Fruit fly (Drosophila melanogaster): ENCODE data around the gene Cyp311a1.
A peak's percentile ranks its signal among the peaks of the same experiment; 100 is the strongest.

Cyp311a1 gene

dm6 chrX:12014131-12014530 lies 17.1 kb downstream of the Cyp311a1 start:
- TF ChIP-seq CG12768 (GFP tag; optimal IDR thresholded peaks at IDR 0.05) (no peak), kay (GFP tag; ENCODE audit: borderline replicate concordance) (peak; percentile 95)

DNA sequence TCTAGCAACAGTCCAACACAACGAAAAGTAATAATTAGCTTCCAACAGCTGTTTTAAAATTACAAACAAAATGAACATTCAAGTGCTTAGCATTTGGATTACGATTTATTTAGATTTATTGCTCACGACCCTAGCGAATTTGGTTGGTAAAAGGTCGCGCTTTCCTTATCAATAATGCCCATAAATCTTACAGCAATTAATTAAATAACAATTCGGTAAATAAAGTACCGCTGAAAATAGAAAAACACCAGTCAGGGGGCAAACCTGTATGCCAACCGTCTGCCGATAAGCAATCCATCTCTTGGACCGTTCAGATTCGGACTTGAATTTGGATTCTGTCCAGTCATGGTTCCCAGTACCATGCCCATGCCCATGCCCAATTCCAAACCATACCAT lies 18.2 kb downstream of the Cyp311a1 start:
- TF ChIP-seq toe (GFP tag; optimal IDR thresholded peaks at IDR 0.05) (no peak), Clk (GFP tag; optimal IDR thresholded peaks at IDR 0.05) (no peak), Hr96 (GFP tag; optimal IDR thresholded peaks at IDR 0.05) (no peak), CG7101 (tag; optimal IDR thresholded peaks at IDR 0.05) (no peak), CG11617 (GFP tag; optimal IDR thresholded peaks at IDR 0.05) (no peak), CG12768 (GFP tag; optimal IDR thresholded peaks at IDR 0.05) (no peak), CG1620 (GFP tag; optimal IDR thresholded peaks at IDR 0.05) (no peak), CG14711 (tag; optimal IDR thresholded peaks at IDR 0.05) (no peak), bab1 (GFP tag; optimal IDR thresholded peaks at IDR 0.05) (no peak), CG5204 (GFP tag; optimal IDR thresholded peaks at IDR 0.05) (no peak), CG7045 (GFP tag; optimal IDR thresholded peaks at IDR 0.05) (no peak), tj (GFP tag; optimal IDR thresholded peaks at IDR 0.05) (no peak), kay (GFP tag; ENCODE audit: borderline replicate concordance) (no peak), cnc (optimal IDR thresholded peaks at IDR 0.05) (no peak), Mnt (GFP tag; optimal IDR thresholded peaks at IDR 0.05) (no peak), pad (GFP tag; optimal IDR thresholded peaks at IDR 0.05) (no peak)

dm6 chrX:12012149-12013097 lies 18.8 kb downstream of the Cyp311a1 start, which contains the start of the genes CG1492 and regucalcin:
TSS of gene CG1492 (minus strand) at chrX:12012211.
TSS of gene regucalcin (plus strand) at chrX:12012377.
- TF ChIP-seq bab1 (GFP tag; optimal IDR thresholded peaks at IDR 0.05) (peak; percentile 16), pad (GFP tag; optimal IDR thresholded peaks at IDR 0.05) (peak; percentile 40), cic (GFP tag; optimal IDR thresholded peaks at IDR 0.05) (no peak), tj (GFP tag; optimal IDR thresholded peaks at IDR 0.05) (peak; percentile 48), kay (GFP tag; ENCODE audit: borderline replicate concordance) (peak; percentile 65), CG7101 (tag; optimal IDR thresholded peaks at IDR 0.05) (no peak), CG12768 (GFP tag; optimal IDR thresholded peaks at IDR 0.05) (no peak), Mnt (GFP tag; optimal IDR thresholded peaks at IDR 0.05) (no peak), Crg-1 (GFP tag; optimal IDR thresholded peaks at IDR 0.05) (peak; percentile 12), CG33017 (tag; optimal IDR thresholded peaks at IDR 0.05) (no peak), CG7045 (GFP tag; optimal IDR thresholded peaks at IDR 0.05) (no peak), ovo (GFP tag; optimal IDR thresholded peaks at IDR 0.05) (peak; percentile 81), Hr96 (GFP tag; optimal IDR thresholded peaks at IDR 0.05) (no peak), Clk (GFP tag; optimal IDR thresholded peaks at IDR 0.05) (no peak), CG5204 (GFP tag; optimal IDR thresholded peaks at IDR 0.05) (no peak), cnc (optimal IDR thresholded peaks at IDR 0.05) (no peak), toe (GFP tag; optimal IDR thresholded peaks at IDR 0.05) (no peak), CG11617 (GFP tag; optimal IDR thresholded peaks at IDR 0.05) (no peak), CG14711 (tag; optimal IDR thresholded peaks at IDR 0.05) (no peak), CG1620 (GFP tag; optimal IDR thresholded peaks at IDR 0.05) (no peak)

DNA sequence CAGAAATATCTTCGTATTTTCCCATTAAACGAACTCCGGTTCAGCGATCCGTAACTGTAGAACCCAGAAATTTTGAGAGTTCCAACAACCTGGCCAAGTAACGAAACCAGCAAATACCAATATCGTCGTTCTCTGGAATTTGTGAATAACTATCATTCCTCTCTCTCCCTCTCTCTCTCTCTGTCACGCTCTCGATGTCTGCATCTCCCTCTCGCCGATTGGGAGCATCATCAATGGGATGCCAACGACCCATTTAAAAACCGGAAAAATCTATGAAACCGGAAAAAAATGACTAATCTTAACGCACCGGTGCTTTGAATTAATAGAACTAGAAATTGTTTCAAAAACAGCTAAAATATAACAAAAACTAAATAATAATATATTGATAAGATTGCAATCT lies 23.7 kb downstream of the Cyp311a1 start:
- TF ChIP-seq cic (GFP tag; optimal IDR thresholded peaks at IDR 0.05) (no peak), Hr96 (GFP tag; optimal IDR thresholded peaks at IDR 0.05) (no peak), CG5204 (GFP tag; optimal IDR thresholded peaks at IDR 0.05) (no peak), CG12768 (GFP tag; optimal IDR thresholded peaks at IDR 0.05) (no peak), Clk (GFP tag; optimal IDR thresholded peaks at IDR 0.05) (no peak), CG7101 (tag; optimal IDR thresholded peaks at IDR 0.05) (no peak), Crg-1 (GFP tag; optimal IDR thresholded peaks at IDR 0.05) (no peak), CG14711 (tag; optimal IDR thresholded peaks at IDR 0.05) (no peak), ovo (GFP tag; optimal IDR thresholded peaks at IDR 0.05) (no peak), CG7045 (GFP tag; optimal IDR thresholded peaks at IDR 0.05) (no peak), CG11617 (GFP tag; optimal IDR thresholded peaks at IDR 0.05) (no peak), tj (GFP tag; optimal IDR thresholded peaks at IDR 0.05) (no peak), Mnt (GFP tag; optimal IDR thresholded peaks at IDR 0.05) (no peak), CG33017 (tag; optimal IDR thresholded peaks at IDR 0.05) (no peak), cnc (optimal IDR thresholded peaks at IDR 0.05) (no peak), toe (GFP tag; optimal IDR thresholded peaks at IDR 0.05) (no peak), pad (GFP tag; optimal IDR thresholded peaks at IDR 0.05) (no peak)

dm6 chrX:12006678-12007441 lies 24.4 kb downstream of the Cyp311a1 start, which contains the start of gene CG1806:
TSS of gene CG1806 (plus strand) at chrX:12007176.
- no peak for TF ChIP-seq CG1620 (GFP tag; optimal IDR thresholded peaks at IDR 0.05)
- no peak for TF ChIP-seq kay (GFP tag; ENCODE audit: borderline replicate concordance)
- TF ChIP-seq Hr96 (GFP tag; optimal IDR thresholded peaks at IDR 0.05) = peak; percentile 25
- no peak for TF ChIP-seq CG7045 (GFP tag; optimal IDR thresholded peaks at IDR 0.05)
- TF ChIP-seq tj (GFP tag; optimal IDR thresholded peaks at IDR 0.05) = peak; percentile 24
- TF ChIP-seq CG11617 (GFP tag; optimal IDR thresholded peaks at IDR 0.05) = no peak
- no peak for TF ChIP-seq cnc (optimal IDR thresholded peaks at IDR 0.05)
- no peak for TF ChIP-seq cic (GFP tag; optimal IDR thresholded peaks at IDR 0.05)
- no peak for TF ChIP-seq Crg-1 (GFP tag; optimal IDR thresholded peaks at IDR 0.05)
- TF ChIP-seq CG14711 (tag; optimal IDR thresholded peaks at IDR 0.05) = no peak
- peak; percentile 88 for TF ChIP-seq pad (GFP tag; optimal IDR thresholded peaks at IDR 0.05)
- peak; percentile 13 for TF ChIP-seq CG33017 (tag; optimal IDR thresholded peaks at IDR 0.05)
- no peak for TF ChIP-seq ovo (GFP tag; optimal IDR thresholded peaks at IDR 0.05)
- no peak for TF ChIP-seq CG5204 (GFP tag; optimal IDR thresholded peaks at IDR 0.05)
- TF ChIP-seq CG12768 (GFP tag; optimal IDR thresholded peaks at IDR 0.05) = no peak
- peak; percentile 65 for TF ChIP-seq bab1 (GFP tag; optimal IDR thresholded peaks at IDR 0.05)
- no peak for TF ChIP-seq Clk (GFP tag; optimal IDR thresholded peaks at IDR 0.05)
- no peak for TF ChIP-seq CG7101 (tag; optimal IDR thresholded peaks at IDR 0.05)
- TF ChIP-seq toe (GFP tag; optimal IDR thresholded peaks at IDR 0.05) = no peak
- peak; percentile 31 for TF ChIP-seq Mnt (GFP tag; optimal IDR thresholded peaks at IDR 0.05)
